Worm (Caenorhabditis elegans) whole organism, L4 larva: Measurements from ENCODE around the gene C06A12.8.

Experiments
- ama-1 ChIP-seq: fragments of 150-350 bp; optimal IDR thresholded peaks from 2 replicates; lab custom pipeline; 2014; ENCODE audit warnings: inconsistent platforms, mixed read lengths
- dmd-6 ChIP-seq: fragments of 200-800 bp; sonication (Bioruptor generic); IDR thresholded peaks from 2 replicates; pipeline ENCODE4 v1.3.6; 2022; ENCODE audit warnings: missing genetic modification reagents, missing genetic modification characterization, missing compliant biosample characterization
- lir-3 ChIP-seq: sonication (generic microtip); optimal IDR thresholded peaks from 2 replicates; lab custom pipeline; 2016; ENCODE audit warnings: mild to moderate bottlenecking, missing genetic modification characterization, missing compliant biosample characterization
- snpc-4 ChIP-seq: fragments of 150-350 bp; optimal IDR thresholded peaks from 2 replicates; lab custom pipeline; 2014; ENCODE audit warnings: missing biosample characterization, missing genetic modification characterization
- ztf-11 ChIP-seq: fragments of 150-350 bp; optimal IDR thresholded peaks from 2 replicates; lab custom pipeline; 2014; ENCODE audit warnings: missing biosample characterization, missing genetic modification characterization

ce11 chrIV:17426970-17427369 lies 10.2 kb upstream of the C06A12.8 start:
- no peak for TF ChIP-seq ztf-11 (tag; lab: Kevin White, UChicago)
- TF ChIP-seq snpc-4 (tag; lab: Kevin White, UChicago): no peak
- no peak for TF ChIP-seq dmd-6
- no peak for TF ChIP-seq ama-1 (lab: Kevin White, UChicago)
- no peak for TF ChIP-seq lir-3 (tag; lab: Kevin White, UChicago)
